Fruit fly (Drosophila melanogaster) whole organism, prepupa: ENCODE results near the gene CG6761.
A peak's percentile ranks its signal among the peaks of the same experiment; 100 is the strongest.

Source experiments
- CG10631 ChIP-seq: fragments of 200-800 bp; sonication (Bioruptor generic); optimal IDR thresholded peaks from 2 replicates; lab custom pipeline; 2016; ENCODE audit warnings: missing biosample characterization, missing genetic modification characterization
- CG10669 ChIP-seq: fragments of 200-800 bp; sonication (Bioruptor generic); optimal IDR thresholded peaks from 3 replicates; lab custom pipeline; 2018; ENCODE audit warnings: missing biosample characterization, mild to moderate bottlenecking, missing genetic modification characterization, moderate library complexity
- CG11294 ChIP-seq: fragments of 200-800 bp; sonication (Bioruptor generic); IDR thresholded peaks from 2 replicates; pipeline ENCODE4 v1.3.6; 2022; ENCODE audit warnings: missing biosample characterization, missing genetic modification characterization
- CG15336 ChIP-seq: fragments of 200-800 bp; sonication (Bioruptor generic); IDR thresholded peaks from 2 replicates; pipeline ENCODE4 v1.3.6; 2022; ENCODE audit warnings: missing biosample characterization, missing genetic modification characterization
- CG1621 ChIP-seq: fragments of 200-800 bp; sonication (Bioruptor generic); optimal IDR thresholded peaks from 3 replicates; lab custom pipeline; 2018; ENCODE audit warnings: missing biosample characterization, mild to moderate bottlenecking, missing genetic modification characterization
- CG16779 ChIP-seq: fragments of 200-800 bp; sonication (Bioruptor generic); optimal IDR thresholded peaks from 3 replicates; lab custom pipeline; 2017; ENCODE audit warnings: missing biosample characterization, mild to moderate bottlenecking, missing genetic modification characterization
- CG31627 ChIP-seq: fragments of 200-800 bp; sonication (Bioruptor generic); optimal IDR thresholded peaks from 3 replicates; lab custom pipeline; 2016; ENCODE audit warnings: missing biosample characterization, missing genetic modification characterization
- CG32006 ChIP-seq: fragments of 200-800 bp; sonication (Bioruptor generic); optimal IDR thresholded peaks from 3 replicates; lab custom pipeline; 2017; ENCODE audit warnings: missing biosample characterization, mild to moderate bottlenecking, missing genetic modification characterization
- CG34406 ChIP-seq: fragments of 200-800 bp; sonication (Bioruptor generic); optimal IDR thresholded peaks from 3 replicates; lab custom pipeline; 2016; ENCODE audit warnings: missing biosample characterization, missing genetic modification characterization
- CG3919 ChIP-seq: fragments of 200-800 bp; sonication (Bioruptor generic); optimal IDR thresholded peaks from 3 replicates; lab custom pipeline; 2016; ENCODE audit warnings: missing biosample characterization, missing genetic modification characterization
- CG4318 ChIP-seq: fragments of 200-800 bp; sonication (Bioruptor generic); optimal IDR thresholded peaks from 3 replicates; lab custom pipeline; 2017; ENCODE audit warnings: missing biosample characterization, mild to moderate bottlenecking, missing genetic modification characterization
- CG6163 ChIP-seq: fragments of 200-800 bp; sonication (Bioruptor generic); IDR thresholded peaks from 3 replicates; pipeline ENCODE4 v1.3.6; 2022; ENCODE audit warnings: missing biosample characterization, missing genetic modification characterization
- CG6276 ChIP-seq: fragments of 200-800 bp; sonication (Bioruptor generic); optimal IDR thresholded peaks from 2 replicates; lab custom pipeline; 2017; ENCODE audit warnings: missing biosample characterization, mild to moderate bottlenecking, missing genetic modification characterization
- CG6808 ChIP-seq: fragments of 200-800 bp; sonication (Bioruptor generic); optimal IDR thresholded peaks from 3 replicates; lab custom pipeline; 2017; ENCODE audit warnings: missing biosample characterization, missing genetic modification characterization, mild to moderate bottlenecking, moderate library complexity, missing genetic modification reagents
- CG7368 ChIP-seq: fragments of 200-800 bp; sonication (Bioruptor generic); optimal IDR thresholded peaks from 3 replicates; lab custom pipeline; 2016; ENCODE audit warnings: missing biosample characterization, missing genetic modification characterization
- CG8319 ChIP-seq: fragments of 200-800 bp; sonication (Bioruptor generic); optimal IDR thresholded peaks from 3 replicates; lab custom pipeline; 2016; ENCODE audit warnings: missing biosample characterization, missing genetic modification characterization
- CG8632 ChIP-seq: fragments of 200-800 bp; sonication (Bioruptor generic); optimal IDR thresholded peaks from 3 replicates; lab custom pipeline; 2016; ENCODE audit warnings: missing biosample characterization, missing genetic modification characterization
- CG9139 ChIP-seq: fragments of 200-800 bp; sonication (Bioruptor generic); optimal IDR thresholded peaks from 3 replicates; lab custom pipeline; 2017; ENCODE audit warnings: missing biosample characterization, mild to moderate bottlenecking, missing genetic modification characterization
- Eip78C ChIP-seq: fragments of 200-800 bp; sonication (Bioruptor generic); peaks from one replicate; lab custom pipeline; 2016; ENCODE audit warnings: missing biosample characterization, missing genetic modification characterization
- Eip93F ChIP-seq: fragments of 200-800 bp; sonication (Bioruptor generic); optimal IDR thresholded peaks from 2 replicates; lab custom pipeline; 2016; ENCODE audit warnings: missing biosample characterization, mild to moderate bottlenecking, missing genetic modification characterization
- Ets21C ChIP-seq: fragments of 200-800 bp; sonication (Bioruptor generic); optimal IDR thresholded peaks from 3 replicates; lab custom pipeline; 2016; ENCODE audit warnings: missing biosample characterization, missing genetic modification characterization
- Ets96B ChIP-seq: fragments of 200-800 bp; optimal IDR thresholded peaks from 2 replicates; lab custom pipeline; 2019; ENCODE audit warnings: missing biosample characterization, mild to moderate bottlenecking, missing genetic modification characterization, moderate library complexity
- Gug ChIP-seq: fragments of 200-800 bp; sonication (Bioruptor generic); IDR thresholded peaks from 2 replicates; pipeline ENCODE4 v1.3.6; 2022; ENCODE audit warnings: missing biosample characterization, missing genetic modification characterization
- Hr38 ChIP-seq: sonication (Bioruptor generic); optimal IDR thresholded peaks from 2 replicates; lab custom pipeline; 2016; ENCODE audit warnings: missing biosample characterization, missing genetic modification characterization
- Hr39 ChIP-seq: fragments of 200-800 bp; sonication (Bioruptor generic); optimal IDR thresholded peaks from 2 replicates; lab custom pipeline; 2016; ENCODE audit warnings: missing biosample characterization, missing genetic modification characterization
- Hr4 ChIP-seq: fragments of 200-800 bp; sonication (Bioruptor generic); optimal IDR thresholded peaks from 3 replicates; lab custom pipeline; 2016; ENCODE audit warnings: missing biosample characterization, missing genetic modification characterization
- Lpt ChIP-seq: fragments of 200-800 bp; sonication (Bioruptor generic); optimal IDR thresholded peaks from 3 replicates; lab custom pipeline; 2016; ENCODE audit warnings: missing biosample characterization, missing genetic modification characterization
- Met ChIP-seq: fragments of 200-800 bp; sonication (Bioruptor generic); optimal IDR thresholded peaks from 3 replicates; lab custom pipeline; 2016; ENCODE audit warnings: missing biosample characterization, missing genetic modification characterization
- OdsH ChIP-seq: fragments of 200-800 bp; sonication (Bioruptor generic); optimal IDR thresholded peaks from 3 replicates; lab custom pipeline; 2016; ENCODE audit warnings: missing biosample characterization, missing genetic modification characterization
- Smox ChIP-seq: fragments of 200-800 bp; sonication (Bioruptor generic); optimal IDR thresholded peaks from 3 replicates; lab custom pipeline; 2016; ENCODE audit warnings: missing biosample characterization, missing genetic modification characterization
- Sox102F ChIP-seq: fragments of 200-800 bp; sonication (Bioruptor generic); optimal IDR thresholded peaks from 2 replicates; lab custom pipeline; 2016; ENCODE audit warnings: missing biosample characterization, mild to moderate bottlenecking, missing genetic modification characterization
- Sox14 ChIP-seq: fragments of 200-800 bp; sonication (Bioruptor generic); optimal IDR thresholded peaks from 3 replicates; lab custom pipeline; 2016; ENCODE audit warnings: missing biosample characterization, missing genetic modification characterization
- Sox15 ChIP-seq: fragments of 200-800 bp; sonication (Bioruptor generic); optimal IDR thresholded peaks from 3 replicates; lab custom pipeline; 2016; ENCODE audit warnings: missing biosample characterization, missing genetic modification characterization
- achi ChIP-seq: fragments of 200-800 bp; sonication (Bioruptor generic); optimal IDR thresholded peaks from 3 replicates; lab custom pipeline; 2016; ENCODE audit warnings: missing biosample characterization, missing genetic modification characterization
- acj6 ChIP-seq: fragments of 200-800 bp; sonication (Bioruptor generic); optimal IDR thresholded peaks from 3 replicates; lab custom pipeline; 2016; ENCODE audit warnings: missing biosample characterization, missing genetic modification characterization
- cyc ChIP-seq: fragments of 200-800 bp; sonication (Bioruptor generic); optimal IDR thresholded peaks from 3 replicates; lab custom pipeline; 2016; ENCODE audit warnings: missing biosample characterization, missing genetic modification characterization
- dac ChIP-seq: fragments of 200-800 bp; sonication (Bioruptor generic); optimal IDR thresholded peaks from 2 replicates; lab custom pipeline; 2017; ENCODE audit warnings: missing biosample characterization, mild to moderate bottlenecking, missing genetic modification characterization
- eg ChIP-seq: fragments of 200-800 bp; sonication (Bioruptor generic); IDR thresholded peaks from 3 replicates; pipeline ENCODE4 v1.3.6; 2022; ENCODE audit warnings: missing biosample characterization, missing genetic modification characterization
- esn ChIP-seq: fragments of 200-800 bp; sonication (Bioruptor generic); optimal IDR thresholded peaks from 2 replicates; lab custom pipeline; 2016; ENCODE audit warnings: missing biosample characterization, mild to moderate bottlenecking, missing genetic modification characterization, moderate library complexity
- fd59A ChIP-seq: fragments of 200-800 bp; sonication (Bioruptor generic); optimal IDR thresholded peaks from 2 replicates; lab custom pipeline; 2017; ENCODE audit warnings: missing biosample characterization, mild to moderate bottlenecking, missing genetic modification characterization, missing genetic modification reagents
- fd85E ChIP-seq: fragments of 200-800 bp; sonication (Bioruptor generic); optimal IDR thresholded peaks from 3 replicates; lab custom pipeline; 2016; ENCODE audit warnings: missing biosample characterization, missing genetic modification characterization
- fkh ChIP-seq: fragments of 200-800 bp; sonication (Bioruptor generic); optimal IDR thresholded peaks from 3 replicates; lab custom pipeline; 2017; ENCODE audit warnings: missing biosample characterization, mild to moderate bottlenecking, missing genetic modification characterization, moderate library complexity
- lz ChIP-seq: fragments of 200-800 bp; sonication (Bioruptor generic); optimal IDR thresholded peaks from 3 replicates; lab custom pipeline; 2016; ENCODE audit warnings: missing biosample characterization, missing genetic modification characterization
- net ChIP-seq: fragments of 200-800 bp; sonication (Bioruptor generic); optimal IDR thresholded peaks from 3 replicates; lab custom pipeline; 2016; ENCODE audit warnings: missing biosample characterization, missing genetic modification characterization
- pdm3 ChIP-seq: fragments of 200-800 bp; sonication (Bioruptor generic); optimal IDR thresholded peaks from 3 replicates; lab custom pipeline; 2016; ENCODE audit warnings: missing biosample characterization, missing genetic modification characterization
- spab ChIP-seq: fragments of 200-800 bp; sonication (Bioruptor generic); optimal IDR thresholded peaks from 2 replicates; lab custom pipeline; 2017; ENCODE audit warnings: missing biosample characterization, mild to moderate bottlenecking, missing genetic modification characterization, missing genetic modification reagents
- ss ChIP-seq, 2 experiments: fragments of 200-800 bp; sonication (Bioruptor generic); optimal IDR thresholded peaks; 2 replicates in 1 of 2; 3 replicates in 1 of 2; lab custom pipeline; 2017 to 2018; ENCODE audit warnings: mild to moderate bottlenecking in 2 of 2, missing biosample characterization in 2 of 2, missing genetic modification characterization in 2 of 2, moderate library complexity in 1 of 2
- topi ChIP-seq: fragments of 200-800 bp; sonication (Bioruptor generic); optimal IDR thresholded peaks from 3 replicates; lab custom pipeline; 2016; ENCODE audit warnings: missing biosample characterization, missing genetic modification characterization
- vri ChIP-seq: fragments of 200-800 bp; sonication (Bioruptor generic); optimal IDR thresholded peaks from 3 replicates; lab custom pipeline; 2016; ENCODE audit warnings: missing biosample characterization, mild to moderate bottlenecking, missing genetic modification characterization

CG6761 gene

DNA sequence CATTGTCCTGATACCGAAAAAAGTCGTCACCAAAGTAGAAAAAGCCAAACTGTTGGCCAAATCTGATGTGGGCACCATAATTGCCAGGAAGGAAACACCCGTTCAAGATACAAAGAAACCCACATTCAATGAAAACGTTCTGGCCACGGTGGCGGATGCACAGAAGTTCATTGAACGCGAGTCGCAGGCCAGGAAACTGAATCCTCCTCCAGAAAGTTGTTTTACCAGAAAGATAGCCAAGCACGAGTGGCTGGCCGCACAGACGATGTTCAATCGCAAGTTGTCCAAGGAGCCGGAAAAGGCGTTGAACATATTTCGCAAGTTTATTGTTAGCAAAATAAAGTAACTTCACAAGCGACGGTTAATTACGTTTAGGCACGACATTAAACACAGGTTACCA, 16.7 kb upstream of the CG6761 start:
- no peak for TF ChIP-seq spab (GFP tag; lab: Kevin White, UChicago)
- TF ChIP-seq achi (GFP tag; lab: Kevin White, UChicago) = no peak
- TF ChIP-seq CG10669 = no peak
- no peak for TF ChIP-seq CG7368 (GFP tag; lab: Kevin White, UChicago)
- no peak for TF ChIP-seq ss (GFP tag; optimal IDR thresholded peaks at IDR 0.05; lab: Kevin White, UChicago)
- TF ChIP-seq Sox15 (GFP tag; lab: Kevin White, UChicago) = no peak
- TF ChIP-seq CG34406 = no peak
- TF ChIP-seq CG10631 = no peak
- no peak for TF ChIP-seq fd59A (GFP tag; lab: Kevin White, UChicago)
- no peak for TF ChIP-seq CG16779 (tag; lab: Kevin White, UChicago)
- no peak for TF ChIP-seq OdsH (GFP tag; lab: Kevin White, UChicago)
- no peak for TF ChIP-seq vri (GFP tag; lab: Kevin White, UChicago)
- TF ChIP-seq Met (GFP tag; lab: Kevin White, UChicago) = no peak
- TF ChIP-seq fd85E (GFP tag; lab: Kevin White, UChicago) = no peak
- TF ChIP-seq CG32006 (GFP tag; lab: Kevin White, UChicago) = no peak
- TF ChIP-seq, all 60 proteins: peak for 0

DNA sequence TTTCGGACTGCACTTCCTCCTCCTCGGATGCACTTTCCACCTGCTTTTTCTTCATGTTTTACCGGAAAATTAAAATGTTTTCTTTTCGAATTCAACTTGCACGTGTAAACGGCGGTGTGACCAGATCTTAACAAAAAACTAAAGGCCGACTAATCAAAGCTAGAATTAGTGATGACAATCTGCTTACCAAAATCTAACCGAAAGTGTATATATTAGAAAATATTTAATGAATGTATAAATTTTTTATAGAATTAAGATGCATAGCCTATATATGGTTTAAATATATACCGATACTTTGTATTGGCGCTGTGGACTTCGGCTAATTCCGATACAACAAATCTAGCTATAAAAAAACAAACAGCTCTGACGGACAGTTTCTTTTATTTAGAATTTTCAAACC, 15.5 kb upstream of the CG6761 start, which contains the start of the genes CG18178 and CG14174:
CG18178 (minus strand) TSS at position 216 of the 400 bp plus-strand sequence.
CG14174 (plus strand) TSS at position 400 of the 400 bp plus-strand sequence.
- TF ChIP-seq spab (GFP tag; lab: Kevin White, UChicago) (no peak), Sox102F (GFP tag; lab: Kevin White, UChicago) (no peak), Hr38 (no peak), CG3919 (no peak), CG32006 (GFP tag; lab: Kevin White, UChicago) (no peak), net (GFP tag; lab: Kevin White, UChicago) (no peak), CG1621 (tag; lab: Kevin White, UChicago) (no peak), pdm3 (GFP tag; lab: Kevin White, UChicago) (no peak), CG9139 (no peak), Eip93F (GFP tag; lab: Kevin White, UChicago) (no peak), CG11294 (GFP tag; lab: Robert Waterston, UW) (peak; percentile 36; the same call in 1 of the 2 replicates), Smox (no peak), fkh (GFP tag; lab: Kevin White, UChicago) (no peak), Lpt (no peak), eg (peak; percentile 32; the same call in 1 of the 3 replicates), dac (GFP tag; lab: Kevin White, UChicago) (no peak), CG8632 (GFP tag; lab: Kevin White, UChicago) (no peak), OdsH (GFP tag; lab: Kevin White, UChicago) (no peak), ss (GFP tag; optimal IDR thresholded peaks at IDR 0.05; lab: Kevin White, UChicago) (no peak), CG31627 (peak; percentile 30), lz (GFP tag; lab: Kevin White, UChicago) (peak; percentile 38), CG6163 (GFP tag; lab: Robert Waterston, UW) (0 out of 3 replicates have a peak, but pooled peaks have one; percentile 29), Hr4 (no peak), Ets96B (tag; lab: Kevin White, UChicago) (peak; percentile 69), Ets21C (GFP tag; lab: Kevin White, UChicago) (no peak), CG10631 (no peak), cyc (GFP tag; lab: Kevin White, UChicago) (peak; percentile 54), CG7368 (GFP tag; lab: Kevin White, UChicago) (no peak), CG4318 (GFP tag; lab: Kevin White, UChicago) (no peak), Eip78C (no peak), Sox15 (GFP tag; lab: Kevin White, UChicago) (peak; percentile 44), Gug (GFP tag; lab: Robert Waterston, UW) (peak; percentile 24; the same call in 1 of the 2 replicates), CG8319 (no peak), CG10669 (no peak), Met (GFP tag; lab: Kevin White, UChicago) (no peak), CG6808 (GFP tag; lab: Kevin White, UChicago) (no peak), CG6276 (GFP tag; lab: Kevin White, UChicago) (no peak), CG34406 (peak; percentile 50), esn (peak; percentile 60), CG15336 (GFP tag; lab: Robert Waterston, UW) (peak; percentile 56; the same call in 1 of the 2 replicates), Hr39 (peak; percentile 37), achi (GFP tag; lab: Kevin White, UChicago) (no peak), Sox14 (GFP tag; lab: Kevin White, UChicago) (peak; percentile 51), topi (GFP tag; lab: Kevin White, UChicago) (no peak), acj6 (GFP tag; lab: Kevin White, UChicago) (peak; percentile 55)
